Worm (Caenorhabditis elegans): Measurements from ENCODE around the gene ndub-5.

ndub-5 gene

ce11 chrII:5652334-5652733, 38.8 kb downstream of the ndub-5 start, which contains the start of gene bli-2:
bli-2 (minus strand) TSS chrII:5652434.
- TF ChIP-seq cog-1 (tag; optimal IDR thresholded peaks at IDR 0.05) (no peak), ztf-29 (GFP tag; IDR thresholded peaks at IDR 0.05) (no peak), klf-2 (GFP tag; conservative IDR thresholded peaks at IDR 0.05) (no peak), T22C8.4 (GFP tag; IDR thresholded peaks at IDR 0.05) (no peak), tab-1 (GFP tag; IDR thresholded peaks at IDR 0.05) (no peak), med-1 (GFP tag; optimal IDR thresholded peaks at IDR 0.05; ENCODE audit: insufficient read depth) (no peak)

ce11 chrII:5651426-5651825, 39.7 kb downstream of the ndub-5 start:
- no peak for TF ChIP-seq tab-1 (GFP tag; IDR thresholded peaks at IDR 0.05)
- no peak for TF ChIP-seq ztf-23 (GFP tag; IDR thresholded peaks at IDR 0.05)

ce11 chrII:5649236-5650004, 41.7 kb downstream of the ndub-5 start, which contains the start of the genes sam-4, F59E12.17 and zyg-1:
sam-4 (minus strand) TSS chrII:5649286.
F59E12.17 (minus strand) TSS chrII:5649470.
zyg-1 (plus strand) TSS chrII:5649748.
- no peak for TF ChIP-seq T22C8.4 (GFP tag; IDR thresholded peaks at IDR 0.05)
- TF ChIP-seq ztf-23 (GFP tag; IDR thresholded peaks at IDR 0.05): no peak
- no peak for TF ChIP-seq cog-1 (tag; optimal IDR thresholded peaks at IDR 0.05)
- TF ChIP-seq klf-2 (GFP tag; conservative IDR thresholded peaks at IDR 0.05): no peak
- TF ChIP-seq ztf-29 (GFP tag; IDR thresholded peaks at IDR 0.05): no peak
- no peak for TF ChIP-seq med-1 (GFP tag; optimal IDR thresholded peaks at IDR 0.05; ENCODE audit: insufficient read depth)
- no peak for TF ChIP-seq tab-1 (GFP tag; IDR thresholded peaks at IDR 0.05)

ce11 chrII:5648272-5648671, 42.9 kb downstream of the ndub-5 start, which contains the start of gene ddl-1:
ddl-1 (minus strand) TSS chrII:5648372.
- no peak for TF ChIP-seq ref-1 (GFP tag; conservative IDR thresholded peaks at IDR 0.05)
- TF ChIP-seq cog-1 (tag; optimal IDR thresholded peaks at IDR 0.05): no peak
- no peak for TF ChIP-seq ztf-23 (GFP tag; IDR thresholded peaks at IDR 0.05)
- TF ChIP-seq flt-1 (GFP tag; IDR thresholded peaks at IDR 0.05): no peak
- no peak for TF ChIP-seq tab-1 (GFP tag; IDR thresholded peaks at IDR 0.05)
- no peak for TF ChIP-seq T22C8.4 (GFP tag; IDR thresholded peaks at IDR 0.05)
- no peak for TF ChIP-seq ztf-29 (GFP tag; IDR thresholded peaks at IDR 0.05)
- TF ChIP-seq klf-2 (GFP tag; conservative IDR thresholded peaks at IDR 0.05): no peak
- TF ChIP-seq med-1 (GFP tag; optimal IDR thresholded peaks at IDR 0.05; ENCODE audit: insufficient read depth): no peak

ce11 chrII:5646942-5647341, 44.2 kb downstream of the ndub-5 start, which contains the start of gene F59E12.9:
F59E12.9 (minus strand) TSS chrII:5647042.
- TF ChIP-seq tab-1 (GFP tag; IDR thresholded peaks at IDR 0.05) (no peak), ztf-29 (GFP tag; IDR thresholded peaks at IDR 0.05) (no peak), flt-1 (GFP tag; IDR thresholded peaks at IDR 0.05) (no peak), med-1 (GFP tag; optimal IDR thresholded peaks at IDR 0.05; ENCODE audit: insufficient read depth) (no peak), ref-1 (GFP tag; conservative IDR thresholded peaks at IDR 0.05) (no peak), ztf-23 (GFP tag; IDR thresholded peaks at IDR 0.05) (no peak), T22C8.4 (GFP tag; IDR thresholded peaks at IDR 0.05) (no peak), cog-1 (tag; optimal IDR thresholded peaks at IDR 0.05) (no peak), klf-2 (GFP tag; conservative IDR thresholded peaks at IDR 0.05) (no peak)

- no peak for TF ChIP-seq T22C8.4 (GFP tag; IDR thresholded peaks at IDR 0.05)
- no peak for TF ChIP-seq ztf-29 (GFP tag; IDR thresholded peaks at IDR 0.05)
- no peak for TF ChIP-seq med-1 (GFP tag; optimal IDR thresholded peaks at IDR 0.05; ENCODE audit: insufficient read depth)
Observed at ce11 chrII:5642110-5642509, 49.0 kb downstream of the ndub-5 start.

- TF ChIP-seq med-1 (GFP tag; optimal IDR thresholded peaks at IDR 0.05; ENCODE audit: insufficient read depth) (no peak), ref-1 (GFP tag; conservative IDR thresholded peaks at IDR 0.05) (no peak), ztf-23 (GFP tag; IDR thresholded peaks at IDR 0.05) (no peak), cog-1 (tag; optimal IDR thresholded peaks at IDR 0.05) (no peak), flt-1 (GFP tag; IDR thresholded peaks at IDR 0.05) (no peak), klf-2 (GFP tag; conservative IDR thresholded peaks at IDR 0.05) (no peak), T22C8.4 (GFP tag; IDR thresholded peaks at IDR 0.05) (no peak), ztf-29 (GFP tag; IDR thresholded peaks at IDR 0.05) (no peak), tab-1 (GFP tag; IDR thresholded peaks at IDR 0.05) (no peak)
Observed at ce11 chrII:5640362-5641079, 50.6 kb downstream of the ndub-5 start.

Data from whole organism, midembryonic.